Worm (Caenorhabditis elegans) whole organism, L2 larva: ENCODE measurements around the gene Y38F1A.2.

Experiments used
- aly-2 ChIP-seq: fragments of 150-350 bp; optimal IDR thresholded peaks from 2 replicates; lab custom pipeline; 2014; ENCODE audit warnings: missing biosample characterization, missing genetic modification characterization
- ama-1 ChIP-seq: fragments of 150-350 bp; optimal IDR thresholded peaks from 2 replicates; lab custom pipeline; 2018; ENCODE audit warnings: inconsistent platforms
- elt-3 ChIP-seq: sonication (generic microtip); optimal IDR thresholded peaks from 2 replicates; lab custom pipeline; 2017; ENCODE audit warnings: missing biosample characterization, missing genetic modification characterization
- lsy-2 ChIP-seq, 2 experiments: fragments of 150-350 bp in 1 of 2; sonication (generic microtip) in 1 of 2; optimal IDR thresholded peaks; 2 replicates each; lab custom pipeline; 2014 to 2017; ENCODE audit warnings: missing biosample characterization in 2 of 2, missing genetic modification characterization in 2 of 2
- nhr-10 ChIP-seq: sonication (generic microtip); optimal IDR thresholded peaks from 2 replicates; lab custom pipeline; 2017; ENCODE audit warnings: missing biosample characterization, missing genetic modification characterization
- nhr-77 ChIP-seq: fragments of 150-350 bp; optimal IDR thresholded peaks from 2 replicates; lab custom pipeline; 2014; ENCODE audit warnings: missing biosample characterization, missing genetic modification characterization
- unc-62 ChIP-seq: fragments of 150-350 bp; optimal IDR thresholded peaks from 2 replicates; lab custom pipeline; 2014; ENCODE audit warnings: missing biosample characterization, missing genetic modification reagents, missing genetic modification characterization
- ztf-11 ChIP-seq: sonication (generic microtip); optimal IDR thresholded peaks from 2 replicates; lab custom pipeline; 2017; ENCODE audit warnings: missing biosample characterization, missing genetic modification characterization

DNA sequence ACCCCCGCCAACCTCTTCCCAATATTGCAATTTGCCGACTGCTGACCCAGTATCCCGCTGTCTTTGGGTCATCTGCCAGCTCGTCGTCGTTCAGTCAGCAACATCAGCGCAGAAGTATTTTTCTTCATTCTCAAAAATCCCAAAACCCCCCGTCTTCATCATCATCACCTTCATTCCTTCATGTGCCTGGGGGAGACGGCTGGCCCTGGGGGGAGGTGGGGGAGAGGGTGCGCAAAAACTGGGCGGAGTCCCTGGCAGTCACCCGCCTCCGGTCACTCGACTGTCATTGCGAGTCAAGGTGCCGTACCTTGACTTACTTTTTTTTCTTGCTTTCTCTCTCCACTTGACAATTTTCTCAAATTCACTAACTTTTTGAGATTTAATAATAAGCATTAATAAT is 33.0 kb downstream of the Y38F1A.2 start:
- no peak for TF ChIP-seq nhr-10 (tag; lab: Kevin White, UChicago)
- no peak for TF ChIP-seq aly-2 (tag; lab: Kevin White, UChicago)
- no peak for TF ChIP-seq ama-1 (lab: Kevin White, UChicago)
- no peak for TF ChIP-seq unc-62 (GFP tag; lab: Kevin White, UChicago)
- no peak for TF ChIP-seq elt-3 (tag; lab: Kevin White, UChicago)
- TF ChIP-seq nhr-77 (tag; lab: Kevin White, UChicago) = no peak
- TF ChIP-seq lsy-2 (tag; optimal IDR thresholded peaks at IDR 0.05; lab: Kevin White, UChicago) = no peak
- no peak for TF ChIP-seq ztf-11 (tag; lab: Kevin White, UChicago)
